Worm (Caenorhabditis elegans): Measurements from ENCODE around the gene F10E9.2.
A peak's percentile ranks its signal among the peaks of the same experiment; 100 is the strongest.
"Not testable (repeated sequence)": the region's sequence is repeated elsewhere in the genome, so short reads cannot be mapped to it uniquely, and the experiment has no call there.

Gene F10E9.2

ce11 chrIII:8331211-8331610 is 18.7 kb downstream of the F10E9.2 start, which contains the start of gene iglr-2:
iglr-2 (minus strand) TSS chrIII:8331311.
- TF ChIP-seq aly-2 (tag; optimal IDR thresholded peaks at IDR 0.05) (no peak), fkh-10 (GFP tag; optimal IDR thresholded peaks at IDR 0.05) (no peak), nhr-76 (tag; optimal IDR thresholded peaks at IDR 0.05) (no peak), elt-2 (tag; optimal IDR thresholded peaks at IDR 0.05) (no peak), ama-1 (optimal IDR thresholded peaks at IDR 0.05) (no peak), daf-12 (tag; optimal IDR thresholded peaks at IDR 0.05) (no peak), nhr-23 (tag; optimal IDR thresholded peaks at IDR 0.05) (no peak), nhr-28 (tag; optimal IDR thresholded peaks at IDR 0.05) (no peak), mdl-1 (tag; optimal IDR thresholded peaks at IDR 0.05) (no peak), nfya-1 (tag; optimal IDR thresholded peaks at IDR 0.05; ENCODE audit: insufficient read depth) (no peak), nhr-67 (tag; optimal IDR thresholded peaks at IDR 0.05) (no peak), unc-62 (GFP tag; optimal IDR thresholded peaks at IDR 0.05) (no peak)

DNA sequence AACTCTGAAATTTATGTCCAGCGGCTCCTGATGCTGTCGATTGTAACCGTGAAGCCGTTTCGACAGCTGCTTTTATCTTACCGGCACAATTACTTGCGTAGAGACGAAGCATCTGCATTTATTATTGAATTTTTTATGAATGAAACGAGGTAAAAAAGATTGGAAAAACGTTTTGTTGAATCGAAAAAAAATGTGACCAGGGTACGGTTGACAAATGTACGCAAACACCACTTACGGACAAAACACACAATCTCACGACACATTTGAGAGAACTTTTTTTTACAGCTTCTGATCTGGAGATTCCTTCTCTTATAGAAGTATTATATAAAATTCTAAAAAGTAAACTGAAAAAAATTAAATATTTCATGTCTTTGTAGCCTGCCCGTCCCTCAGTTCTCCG is 19.3 kb downstream of the F10E9.2 start, which contains the start of the genes mrps-18A and ZC262.2:
TSS of gene mrps-18A (minus strand) at position 141 of the 400 bp plus-strand sequence.
TSS of gene ZC262.2 (plus strand) at position 284 of the 400 bp plus-strand sequence.
- TF ChIP-seq tbx-2 (tag; optimal IDR thresholded peaks at IDR 0.05) (no peak), nhr-23 (tag; optimal IDR thresholded peaks at IDR 0.05) (peak; percentile 5), fkh-2 (tag; optimal IDR thresholded peaks at IDR 0.05) (no peak), pha-4 (tag; optimal IDR thresholded peaks at IDR 0.05) (peak; percentile 63), nhr-67 (tag; optimal IDR thresholded peaks at IDR 0.05) (no peak), lin-15B (tag; optimal IDR thresholded peaks at IDR 0.05) (peak; percentile 14), nfya-1 (tag; optimal IDR thresholded peaks at IDR 0.05; ENCODE audit: insufficient read depth) (peak; percentile 76), zag-1 (tag; optimal IDR thresholded peaks at IDR 0.05) (no peak), ztf-4 (tag; optimal IDR thresholded peaks at IDR 0.05) (no peak)

DNA sequence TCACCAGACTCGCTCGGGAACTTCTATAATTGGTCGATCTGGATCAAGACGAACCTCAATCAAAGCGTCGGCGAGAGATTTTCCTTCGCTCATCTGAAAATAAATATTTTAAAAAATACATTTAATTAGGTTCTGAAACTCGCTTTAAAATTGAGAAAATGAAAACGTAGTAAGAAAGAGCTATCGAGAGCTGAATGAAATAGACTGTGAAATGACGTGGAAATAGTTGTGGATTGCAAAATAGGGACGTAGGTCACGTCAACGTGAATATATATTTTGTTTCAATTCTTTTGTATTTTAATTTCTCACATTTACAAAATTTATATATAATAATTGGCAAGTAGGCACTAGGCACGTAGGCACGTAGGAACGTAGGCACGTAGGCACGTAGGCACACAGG is 21.9 kb downstream of the F10E9.2 start, which contains the start of gene ZC262.4:
TSS of gene ZC262.4 (minus strand) at position 101 of the 400 bp plus-strand sequence.
- TF ChIP-seq pqm-1 (tag; optimal IDR thresholded peaks at IDR 0.05) (no peak), unc-62 (GFP tag; optimal IDR thresholded peaks at IDR 0.05) (no peak), fos-1 (tag; optimal IDR thresholded peaks at IDR 0.05) (no peak), mml-1 (tag; optimal IDR thresholded peaks at IDR 0.05) (no peak), nhr-12 (tag; optimal IDR thresholded peaks at IDR 0.05) (no peak), snpc-4 (tag; optimal IDR thresholded peaks at IDR 0.05) (no peak), egl-5 (tag; optimal IDR thresholded peaks at IDR 0.05) (no peak)

- TF ChIP-seq mdl-1 (tag; optimal IDR thresholded peaks at IDR 0.05); ztf-11 (tag; optimal IDR thresholded peaks at IDR 0.05); unc-62 (GFP tag; optimal IDR thresholded peaks at IDR 0.05): not testable (repeated sequence)
Observed at ce11 chrIII:8339372-8339771, 26.9 kb downstream of the F10E9.2 start, which contains the start of gene clc-28. clc-28 (minus strand) TSS chrIII:8339472.

ce11 chrIII:8344283-8344682 is 31.8 kb downstream of the F10E9.2 start, which contains the start of gene ZC262.7:
ZC262.7 (minus strand) TSS chrIII:8344336.
- TF ChIP-seq nhr-25, nhr-76, nhr-28 (tag; optimal IDR thresholded peaks at IDR 0.05): not testable (repeated sequence)

DNA sequence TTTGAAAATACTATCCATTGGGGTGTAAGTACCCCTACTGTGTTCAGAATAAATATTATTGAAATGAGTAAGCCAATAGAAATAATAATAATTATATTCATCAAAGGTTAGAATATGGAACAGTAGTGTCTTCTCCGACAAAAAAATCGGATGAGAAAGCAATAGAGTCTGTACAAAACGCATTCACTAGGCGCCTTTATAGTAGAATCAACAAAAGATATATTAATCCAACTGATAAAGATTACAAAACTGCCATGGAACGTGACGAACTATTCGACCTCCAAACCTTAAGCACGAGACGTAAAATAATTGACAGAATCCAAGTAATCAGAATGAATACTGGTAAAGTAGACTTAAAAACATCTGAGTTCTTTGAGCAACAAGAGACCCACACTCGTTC is 35.3 kb downstream of the F10E9.2 start, which contains the start of gene clc-29:
TSS of gene clc-29 (minus strand) at position 101 of the 400 bp plus-strand sequence.
- not testable (repeated sequence) for TF ChIP-seq mdl-1, ceh-16, nhr-25 (tag; optimal IDR thresholded peaks at IDR 0.05)

ce11 chrIII:8354644-8355461 is 42.4 kb downstream of the F10E9.2 start, which contains the start of gene unc-116:
unc-116 (minus strand) TSS chrIII:8355174.
- TF ChIP-seq pqm-1 (tag; optimal IDR thresholded peaks at IDR 0.05) (peak; percentile 18), elt-1 (tag; optimal IDR thresholded peaks at IDR 0.05) (no peak), elt-2 (tag; optimal IDR thresholded peaks at IDR 0.05) (peak; percentile 8), elt-3 (tag; optimal IDR thresholded peaks at IDR 0.05) (no peak), lin-39 (tag; optimal IDR thresholded peaks at IDR 0.05) (peak; percentile 39), lin-15B (tag; optimal IDR thresholded peaks at IDR 0.05) (peak; percentile 36), ceh-82 (tag; optimal IDR thresholded peaks at IDR 0.05) (no peak), nhr-25 (tag; optimal IDR thresholded peaks at IDR 0.05) (peak; percentile 14), pha-4 (tag; optimal IDR thresholded peaks at IDR 0.05) (peak; percentile 87), ceh-28 (tag; optimal IDR thresholded peaks at IDR 0.05) (peak; percentile 52), nhr-23 (tag; optimal IDR thresholded peaks at IDR 0.05) (peak; percentile 62), zag-1 (tag; optimal IDR thresholded peaks at IDR 0.05) (no peak), nfya-1 (tag; optimal IDR thresholded peaks at IDR 0.05; ENCODE audit: insufficient read depth) (peak; percentile 88), nhr-43 (tag; optimal IDR thresholded peaks at IDR 0.05; ENCODE audit: poor library complexity, severe bottlenecking) (no peak), skn-1 (tag; optimal IDR thresholded peaks at IDR 0.05) (no peak), ama-1 (optimal IDR thresholded peaks at IDR 0.05) (peak; percentile 15), mdl-1 (tag; optimal IDR thresholded peaks at IDR 0.05) (peak; percentile 36), snpc-4 (tag; optimal IDR thresholded peaks at IDR 0.05) (peak; percentile 4)

Data from whole organism, L3 larva.